Worm (Caenorhabditis elegans) whole organism, dauer: ENCODE data around the gene T24C12.3.

Experiments
- unc-62 ChIP-seq: sonication (generic microtip); optimal IDR thresholded peaks from 2 replicates; lab custom pipeline; 2017; ENCODE audit warnings: missing biosample characterization, missing genetic modification reagents, missing genetic modification characterization

The T24C12.3 gene

DNA sequence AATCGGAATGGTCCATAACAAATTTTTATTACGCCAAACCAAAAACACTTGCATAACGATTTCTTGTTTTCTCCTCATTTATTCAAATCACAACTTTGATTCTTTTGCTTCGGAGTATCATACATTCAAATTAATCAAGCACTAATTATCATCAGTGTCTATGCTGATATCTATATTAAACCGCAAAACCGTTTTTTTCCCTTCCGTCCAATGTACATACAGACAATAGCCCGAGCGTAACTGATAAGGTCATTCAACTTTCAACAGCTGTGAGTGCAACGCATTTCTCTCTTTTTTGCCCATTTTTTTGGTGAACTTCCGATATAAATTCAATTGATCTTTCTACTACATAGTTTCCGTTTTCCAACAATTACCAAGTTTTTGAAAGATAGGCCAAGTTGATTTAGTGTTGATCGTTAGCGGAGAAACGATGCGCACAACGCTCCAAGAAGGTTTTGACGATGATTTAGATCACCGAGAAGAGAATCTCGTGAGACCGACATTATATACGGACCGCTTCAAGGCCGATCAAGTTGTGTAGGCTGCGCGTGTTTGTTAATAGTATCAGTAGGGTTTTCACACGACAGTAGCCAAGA, 25.9 kb downstream of the T24C12.3 start:
- TF ChIP-seq unc-62 (GFP tag; lab: Kevin White, UChicago), result no peak

DNA sequence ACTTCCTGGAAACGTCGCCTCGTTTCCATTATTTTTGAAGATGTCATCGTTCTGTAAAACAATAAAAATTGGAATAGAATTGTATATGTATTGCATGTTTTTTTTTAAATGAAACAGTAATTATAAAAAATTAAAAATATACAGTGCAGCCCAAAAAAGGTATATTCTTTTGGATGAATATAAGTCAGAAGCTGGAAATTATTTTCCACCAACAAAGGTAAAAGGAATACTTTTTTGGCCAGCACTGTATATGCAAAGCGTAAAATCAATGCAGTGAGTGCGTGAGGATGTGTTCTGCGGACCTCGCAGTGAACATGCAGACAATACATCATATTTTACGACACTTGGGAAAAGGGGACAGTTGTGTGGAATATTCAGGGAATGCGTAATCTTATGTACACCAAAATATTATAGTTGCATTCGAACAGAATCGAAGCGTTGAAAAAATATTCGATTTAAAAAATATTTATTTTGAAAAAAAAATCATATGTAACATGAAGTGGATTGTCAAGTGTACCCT, 27.3 kb downstream of the T24C12.3 start, which contains the start of gene F48B9.8:
Gene F48B9.8 (minus strand): TSS at position 51 of the 520 bp plus-strand sequence.
- no peak for TF ChIP-seq unc-62 (GFP tag; lab: Kevin White, UChicago)

DNA sequence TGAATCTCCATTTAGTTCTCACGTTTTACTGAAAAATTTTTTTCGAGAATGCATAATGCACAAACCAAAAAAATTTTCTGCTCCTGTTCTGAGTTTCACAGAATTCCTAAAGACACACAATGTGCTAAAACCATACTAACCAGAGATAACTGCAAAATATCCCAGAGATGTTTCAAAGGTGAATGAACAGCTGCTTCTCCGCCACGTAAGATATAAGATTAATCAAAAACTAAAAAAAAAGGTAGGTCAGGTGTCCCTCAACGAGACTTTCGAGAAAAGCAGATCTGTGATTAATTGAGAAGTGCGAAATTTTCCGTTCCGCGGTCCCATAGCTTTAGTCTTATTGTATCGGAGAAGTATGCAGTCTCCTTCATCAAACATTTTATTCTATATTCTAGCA, 38.9 kb downstream of the T24C12.3 start, which contains the start of gene F48B9.3:
Gene F48B9.3 (plus strand): TSS at position 301 of the 400 bp plus-strand sequence.
- TF ChIP-seq unc-62 (GFP tag; lab: Kevin White, UChicago), result no peak

DNA sequence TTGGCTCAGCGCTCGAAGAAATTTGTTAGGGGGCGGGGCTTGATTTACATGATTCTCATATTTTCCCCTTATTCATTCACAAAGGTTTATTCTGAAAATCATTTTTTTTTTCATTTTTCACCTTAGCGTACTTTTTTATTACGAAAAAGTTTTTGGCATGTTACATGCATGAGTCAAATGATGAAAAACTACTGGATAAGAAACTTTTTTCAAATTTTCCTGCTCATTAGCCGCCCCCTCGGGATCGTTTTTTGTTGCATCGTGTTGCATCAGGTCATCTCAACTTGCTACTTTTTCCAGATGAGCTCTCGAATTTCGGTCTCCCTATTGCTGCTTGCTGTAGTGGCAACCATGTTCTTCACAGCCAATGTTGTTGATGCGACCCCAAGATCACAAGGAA, 40.6 kb downstream of the T24C12.3 start, which contains the start of gene pdf-2:
Gene pdf-2 (plus strand): TSS at position 301 of the 400 bp plus-strand sequence.
- no peak for TF ChIP-seq unc-62 (GFP tag; lab: Kevin White, UChicago)

DNA sequence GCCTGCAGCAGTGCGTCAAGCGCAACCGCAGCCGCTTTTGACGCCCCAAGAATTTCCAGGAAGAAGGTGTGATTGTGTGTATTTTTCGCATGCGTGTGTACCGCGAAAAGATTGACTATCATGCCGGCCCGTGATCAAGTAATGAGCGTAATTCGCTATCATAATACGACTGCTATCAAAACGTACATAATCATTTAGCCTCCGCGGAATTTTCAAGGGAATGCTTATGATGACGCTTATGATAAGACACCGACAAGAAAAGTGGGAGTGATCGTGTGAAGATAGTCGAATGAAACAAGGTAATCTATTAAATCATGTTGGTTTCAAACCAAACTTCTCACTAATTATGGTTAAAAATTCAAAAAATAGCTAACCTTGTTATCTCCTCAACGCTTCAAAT, 45.8 kb downstream of the T24C12.3 start:
- TF ChIP-seq unc-62 (GFP tag; lab: Kevin White, UChicago), result no peak

DNA sequence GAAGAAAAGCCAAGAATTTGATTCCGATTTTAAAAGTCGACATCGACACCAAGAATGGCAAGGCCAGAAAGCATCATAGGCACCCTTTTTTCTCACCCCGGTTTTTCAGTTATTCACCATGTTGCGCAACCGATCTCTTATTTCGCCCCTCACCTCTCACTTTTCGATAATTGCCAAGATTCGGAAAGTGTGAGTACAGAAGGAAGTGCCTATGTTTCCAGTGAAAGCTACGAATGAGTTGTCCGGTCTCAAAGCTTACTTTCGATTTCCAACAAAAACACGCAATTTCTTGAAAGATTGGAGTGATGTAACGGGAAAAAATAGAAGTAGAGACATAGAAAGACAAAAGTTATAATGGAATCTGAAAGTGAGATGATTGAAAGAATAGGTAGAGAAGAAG, 49.9 kb downstream of the T24C12.3 start:
- no peak for TF ChIP-seq unc-62 (GFP tag; lab: Kevin White, UChicago)

DNA sequence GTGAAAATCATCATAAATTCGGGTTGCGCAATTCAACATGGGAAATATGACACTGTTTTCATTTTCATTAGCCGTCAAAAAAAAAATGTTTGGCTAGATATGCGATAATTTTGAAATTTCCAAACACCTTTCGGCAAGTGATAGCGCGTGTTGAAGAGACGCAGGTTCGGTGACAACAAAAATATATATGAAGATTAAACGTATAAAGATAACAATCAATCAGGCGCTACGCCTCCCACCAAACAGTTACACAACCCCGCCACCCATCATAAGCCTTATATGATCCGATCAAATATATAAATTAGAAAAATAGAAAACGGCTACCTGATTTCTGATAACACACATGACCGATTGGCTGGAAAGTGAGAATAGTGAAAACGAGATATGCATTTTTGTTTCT, 51.6 kb downstream of the T24C12.3 start:
- no peak for TF ChIP-seq unc-62 (GFP tag; lab: Kevin White, UChicago)

DNA sequence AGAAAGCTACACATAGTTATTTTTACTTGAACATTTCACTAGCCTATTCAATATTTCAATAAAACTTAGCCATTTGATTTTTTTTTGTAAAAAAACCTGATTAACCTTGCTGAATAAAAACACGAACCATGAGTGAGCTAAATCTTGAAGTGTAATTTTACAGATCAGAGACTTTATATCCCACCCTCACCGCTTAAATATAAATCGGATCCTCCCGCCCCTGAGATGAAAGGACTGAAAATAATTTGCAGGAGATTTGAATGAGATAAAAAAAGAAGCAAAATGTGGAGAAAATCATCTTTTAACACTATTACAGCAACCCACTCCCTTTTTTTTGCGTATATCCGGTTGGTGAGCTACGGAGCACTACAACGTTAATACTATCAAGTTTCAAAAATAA, 53.7 kb downstream of the T24C12.3 start, which contains the start of gene npax-2:
Gene npax-2 (minus strand): TSS at position 101 of the 400 bp plus-strand sequence.
- no peak for TF ChIP-seq unc-62 (GFP tag; lab: Kevin White, UChicago)
